Fruit fly (Drosophila melanogaster): ENCODE measurements around the gene tkv.
A peak's percentile ranks its signal among the peaks of the same experiment; 100 is the strongest.

Gene tkv

DNA sequence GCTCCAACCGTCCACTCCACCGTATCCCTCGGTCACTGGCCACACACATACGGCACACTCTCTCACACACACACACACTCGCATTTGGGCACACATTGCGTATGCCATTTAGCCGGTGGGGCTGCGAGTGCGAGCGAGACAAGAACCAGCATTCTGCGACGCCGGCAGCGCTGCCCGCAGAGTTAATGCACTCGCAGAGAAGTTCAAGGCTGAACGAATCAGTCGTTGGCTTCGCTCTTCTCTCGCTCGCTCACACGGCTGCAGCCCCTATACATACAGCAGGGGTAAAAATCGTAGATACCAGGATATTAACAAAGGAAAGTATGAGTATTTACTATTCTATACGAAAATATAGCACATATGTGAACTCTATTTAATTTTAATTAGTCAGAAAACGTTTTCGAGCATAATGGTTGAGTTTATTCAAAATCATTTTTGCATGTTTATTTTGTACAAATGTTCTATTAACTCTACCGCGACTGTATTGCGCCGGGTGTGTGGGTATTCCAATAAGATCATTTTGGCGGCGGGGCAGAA lies 21.9 kb upstream of the tkv start (continued):
- TF ChIP-seq CG10366 (GFP tag; IDR thresholded peaks at IDR 0.05), result peak; percentile 69
- peak; percentile 59 for TF ChIP-seq CG12104 (GFP tag; optimal IDR thresholded peaks at IDR 0.05)
- peak; percentile 68 for TF ChIP-seq tio (GFP tag; optimal IDR thresholded peaks at IDR 0.05)
- peak; percentile 27 for TF ChIP-seq ERR (GFP tag; optimal IDR thresholded peaks at IDR 0.05)

DNA sequence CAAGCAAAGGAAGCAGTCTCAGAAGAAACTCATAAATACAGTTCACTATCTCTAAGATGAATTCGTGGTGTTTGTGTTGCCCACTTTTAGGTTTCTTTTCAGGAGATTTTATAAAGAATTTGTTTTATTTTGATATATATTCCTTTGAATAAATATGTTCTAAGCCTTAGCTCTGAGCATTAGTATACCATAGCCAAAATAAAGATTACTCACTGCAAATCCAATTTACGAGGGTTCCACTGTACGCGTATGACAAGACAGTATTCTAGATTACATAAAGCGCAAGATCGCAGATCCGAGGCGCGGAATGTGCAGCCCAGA lies 21.4 kb upstream of the tkv start:
- no peak for TF ChIP-seq CG9932 (GFP tag; IDR thresholded peaks at IDR 0.05)
- no peak for TF ChIP-seq psq (GFP tag; optimal IDR thresholded peaks at IDR 0.05)
- no peak for TF ChIP-seq B-H2 (GFP tag; optimal IDR thresholded peaks at IDR 0.05)
- no peak for TF ChIP-seq sc (optimal IDR thresholded peaks at IDR 0.05)
- TF ChIP-seq sc (GFP tag; optimal IDR thresholded peaks at IDR 0.05), result no peak
- no peak for TF ChIP-seq CG11085 (GFP tag; IDR thresholded peaks at IDR 0.05)
- no peak for TF ChIP-seq ERR (GFP tag; optimal IDR thresholded peaks at IDR 0.05)
- TF ChIP-seq CG17612 (GFP tag; IDR thresholded peaks at IDR 0.05), result no peak
- peak; percentile 7 for TF ChIP-seq sens (GFP tag)
- TF ChIP-seq CG10462 (GFP tag; optimal IDR thresholded peaks at IDR 0.05), result no peak
- no peak for TF ChIP-seq CG31224 (GFP tag; IDR thresholded peaks at IDR 0.05)
- TF ChIP-seq CG4404 (GFP tag; IDR thresholded peaks at IDR 0.05), result no peak
- TF ChIP-seq H15 (GFP tag; IDR thresholded peaks at IDR 0.05), result no peak
- no peak for TF ChIP-seq Bdp1 (GFP tag; optimal IDR thresholded peaks at IDR 0.05)
- no peak for TF ChIP-seq so (GFP tag; IDR thresholded peaks at IDR 0.05)
- no peak for TF ChIP-seq Six4 (GFP tag; optimal IDR thresholded peaks at IDR 0.05)
- peak; percentile 25 for TF ChIP-seq gem (tag; optimal IDR thresholded peaks at IDR 0.05)
- no peak for TF ChIP-seq CG8924 (tag; optimal IDR thresholded peaks at IDR 0.05)
- TF ChIP-seq abd-A (tag; optimal IDR thresholded peaks at IDR 0.05), result no peak
- TF ChIP-seq pnt (GFP tag; optimal IDR thresholded peaks at IDR 0.05), result no peak
- no peak for TF ChIP-seq sd (tag; optimal IDR thresholded peaks at IDR 0.05)
- no peak for TF ChIP-seq HLH54F (GFP tag; optimal IDR thresholded peaks at IDR 0.05)
- no peak for TF ChIP-seq CG1603 (tag; optimal IDR thresholded peaks at IDR 0.05)
- TF ChIP-seq hb (GFP tag; IDR thresholded peaks at IDR 0.05; ENCODE audit: partially characterized antibody), result no peak
- no peak for TF ChIP-seq CG7928 (GFP tag; optimal IDR thresholded peaks at IDR 0.05)
- TF ChIP-seq Trl (optimal IDR thresholded peaks at IDR 0.05), result no peak
- no peak for TF ChIP-seq Trl (GFP tag; optimal IDR thresholded peaks at IDR 0.05)
- TF ChIP-seq CG4820 (GFP tag; optimal IDR thresholded peaks at IDR 0.05), result no peak
- no peak for TF ChIP-seq dpn (GFP tag; optimal IDR thresholded peaks at IDR 0.05)
- no peak for TF ChIP-seq Neu2 (GFP tag; optimal IDR thresholded peaks at IDR 0.05; ENCODE audit: borderline replicate concordance)
- TF ChIP-seq HLH4C (GFP tag; IDR thresholded peaks at IDR 0.05; ENCODE audit: partially characterized antibody), result no peak
- no peak for TF ChIP-seq CG8388 (GFP tag; optimal IDR thresholded peaks at IDR 0.05)
- peak; percentile 21 for TF ChIP-seq unpg (GFP tag; optimal IDR thresholded peaks at IDR 0.05)
- TF ChIP-seq fd64A (GFP tag; optimal IDR thresholded peaks at IDR 0.05), result no peak
- no peak for TF ChIP-seq crp (GFP tag; optimal IDR thresholded peaks at IDR 0.05)
- no peak for TF ChIP-seq CG13123 (GFP tag; optimal IDR thresholded peaks at IDR 0.05)
- TF ChIP-seq CG16863 (GFP tag; optimal IDR thresholded peaks at IDR 0.05), result no peak
- no peak for TF ChIP-seq CG2202 (tag; optimal IDR thresholded peaks at IDR 0.05)
- TF ChIP-seq CG1024 (GFP tag; IDR thresholded peaks at IDR 0.05), result no peak
- TF ChIP-seq tup (GFP tag; optimal IDR thresholded peaks at IDR 0.05), result no peak
- no peak for TF ChIP-seq scrt (GFP tag; optimal IDR thresholded peaks at IDR 0.05)
- no peak for TF ChIP-seq CG16779 (GFP tag; IDR thresholded peaks at IDR 0.05)
- TF ChIP-seq pfk (GFP tag; optimal IDR thresholded peaks at IDR 0.05), result no peak
- TF ChIP-seq CG14965 (GFP tag; optimal IDR thresholded peaks at IDR 0.05; ENCODE audit: borderline replicate concordance), result no peak
- TF ChIP-seq CrebB (tag; optimal IDR thresholded peaks at IDR 0.05), result no peak
- TF ChIP-seq Blimp-1 (GFP tag; optimal IDR thresholded peaks at IDR 0.05), result peak; percentile 1
- TF ChIP-seq CG32767 (GFP tag; IDR thresholded peaks at IDR 0.05), result no peak
- TF ChIP-seq CG6813 (GFP tag; optimal IDR thresholded peaks at IDR 0.05), result no peak
